Fruit fly (Drosophila melanogaster) whole organism, prepupa: Measurements from ENCODE around the gene CG32152.

Experiments
- Blimp-1 ChIP-seq: fragments of 200-800 bp; sonication (Bioruptor generic); optimal IDR thresholded peaks from 3 replicates; lab custom pipeline; 2017; ENCODE audit warnings: missing biosample characterization, missing genetic modification characterization, mild to moderate bottlenecking, moderate library complexity, missing genetic modification reagents
- CG10631 ChIP-seq: fragments of 200-800 bp; sonication (Bioruptor generic); optimal IDR thresholded peaks from 2 replicates; lab custom pipeline; 2016; ENCODE audit warnings: missing biosample characterization, missing genetic modification characterization
- CG10669 ChIP-seq: fragments of 200-800 bp; sonication (Bioruptor generic); optimal IDR thresholded peaks from 3 replicates; lab custom pipeline; 2018; ENCODE audit warnings: missing biosample characterization, mild to moderate bottlenecking, missing genetic modification characterization, moderate library complexity
- CG11294 ChIP-seq: fragments of 200-800 bp; sonication (Bioruptor generic); IDR thresholded peaks from 2 replicates; pipeline ENCODE4 v1.3.6; 2022; ENCODE audit warnings: missing biosample characterization, missing genetic modification characterization
- CG11762 ChIP-seq: fragments of 200-800 bp; sonication (Bioruptor generic); optimal IDR thresholded peaks from 3 replicates; lab custom pipeline; 2016; ENCODE audit warnings: missing biosample characterization, missing genetic modification characterization; ENCODE audit not compliant: insufficient read depth
- CG11902 ChIP-seq: fragments of 200-800 bp; sonication (Bioruptor generic); optimal IDR thresholded peaks from 3 replicates; lab custom pipeline; 2016; ENCODE audit warnings: missing biosample characterization, missing genetic modification characterization
- CG15336 ChIP-seq: fragments of 200-800 bp; sonication (Bioruptor generic); IDR thresholded peaks from 2 replicates; pipeline ENCODE4 v1.3.6; 2022; ENCODE audit warnings: missing biosample characterization, missing genetic modification characterization
- CG1621 ChIP-seq: fragments of 200-800 bp; sonication (Bioruptor generic); optimal IDR thresholded peaks from 3 replicates; lab custom pipeline; 2018; ENCODE audit warnings: missing biosample characterization, mild to moderate bottlenecking, missing genetic modification characterization
- CG16779 ChIP-seq: fragments of 200-800 bp; sonication (Bioruptor generic); optimal IDR thresholded peaks from 3 replicates; lab custom pipeline; 2017; ENCODE audit warnings: missing biosample characterization, mild to moderate bottlenecking, missing genetic modification characterization
- CG3032 ChIP-seq: fragments of 200-800 bp; optimal IDR thresholded peaks from 2 replicates; lab custom pipeline; 2019; ENCODE audit warnings: missing biosample characterization, mild to moderate bottlenecking, missing genetic modification characterization, moderate library complexity
- CG32006 ChIP-seq: fragments of 200-800 bp; sonication (Bioruptor generic); optimal IDR thresholded peaks from 3 replicates; lab custom pipeline; 2017; ENCODE audit warnings: missing biosample characterization, mild to moderate bottlenecking, missing genetic modification characterization
- CG3919 ChIP-seq: fragments of 200-800 bp; sonication (Bioruptor generic); optimal IDR thresholded peaks from 3 replicates; lab custom pipeline; 2016; ENCODE audit warnings: missing biosample characterization, missing genetic modification characterization
- CG4318 ChIP-seq: fragments of 200-800 bp; sonication (Bioruptor generic); optimal IDR thresholded peaks from 3 replicates; lab custom pipeline; 2017; ENCODE audit warnings: missing biosample characterization, mild to moderate bottlenecking, missing genetic modification characterization
- CG6276 ChIP-seq: fragments of 200-800 bp; sonication (Bioruptor generic); optimal IDR thresholded peaks from 2 replicates; lab custom pipeline; 2017; ENCODE audit warnings: missing biosample characterization, mild to moderate bottlenecking, missing genetic modification characterization
- CG6792 ChIP-seq: fragments of 200-800 bp; sonication (Bioruptor generic); optimal IDR thresholded peaks from 3 replicates; lab custom pipeline; 2016; ENCODE audit warnings: missing biosample characterization, missing genetic modification characterization
- CG6808 ChIP-seq: fragments of 200-800 bp; sonication (Bioruptor generic); optimal IDR thresholded peaks from 3 replicates; lab custom pipeline; 2017; ENCODE audit warnings: missing biosample characterization, missing genetic modification characterization, mild to moderate bottlenecking, moderate library complexity, missing genetic modification reagents
- CG6854 ChIP-seq: fragments of 200-800 bp; sonication (Bioruptor generic); optimal IDR thresholded peaks from 2 replicates; lab custom pipeline; 2017; ENCODE audit warnings: missing biosample characterization, mild to moderate bottlenecking, missing genetic modification characterization
- CG8119 ChIP-seq: fragments of 200-800 bp; sonication (Bioruptor generic); IDR thresholded peaks from 3 replicates; pipeline ENCODE4 v1.3.6; 2022; ENCODE audit warnings: missing biosample characterization, missing genetic modification characterization
- CG8319 ChIP-seq: fragments of 200-800 bp; sonication (Bioruptor generic); optimal IDR thresholded peaks from 3 replicates; lab custom pipeline; 2016; ENCODE audit warnings: missing biosample characterization, missing genetic modification characterization
- CG9139 ChIP-seq: fragments of 200-800 bp; sonication (Bioruptor generic); optimal IDR thresholded peaks from 3 replicates; lab custom pipeline; 2017; ENCODE audit warnings: missing biosample characterization, mild to moderate bottlenecking, missing genetic modification characterization
- Eip78C ChIP-seq: fragments of 200-800 bp; sonication (Bioruptor generic); peaks from one replicate; lab custom pipeline; 2016; ENCODE audit warnings: missing biosample characterization, missing genetic modification characterization
- Eip93F ChIP-seq: fragments of 200-800 bp; sonication (Bioruptor generic); optimal IDR thresholded peaks from 2 replicates; lab custom pipeline; 2016; ENCODE audit warnings: missing biosample characterization, mild to moderate bottlenecking, missing genetic modification characterization
- Ets21C ChIP-seq: fragments of 200-800 bp; sonication (Bioruptor generic); optimal IDR thresholded peaks from 3 replicates; lab custom pipeline; 2016; ENCODE audit warnings: missing biosample characterization, missing genetic modification characterization
- Hr38 ChIP-seq: sonication (Bioruptor generic); optimal IDR thresholded peaks from 2 replicates; lab custom pipeline; 2016; ENCODE audit warnings: missing biosample characterization, missing genetic modification characterization
- Hr4 ChIP-seq: fragments of 200-800 bp; sonication (Bioruptor generic); optimal IDR thresholded peaks from 3 replicates; lab custom pipeline; 2016; ENCODE audit warnings: missing biosample characterization, missing genetic modification characterization
- Lpt ChIP-seq: fragments of 200-800 bp; sonication (Bioruptor generic); optimal IDR thresholded peaks from 3 replicates; lab custom pipeline; 2016; ENCODE audit warnings: missing biosample characterization, missing genetic modification characterization
- Met ChIP-seq: fragments of 200-800 bp; sonication (Bioruptor generic); optimal IDR thresholded peaks from 3 replicates; lab custom pipeline; 2016; ENCODE audit warnings: missing biosample characterization, missing genetic modification characterization
- OdsH ChIP-seq: fragments of 200-800 bp; sonication (Bioruptor generic); optimal IDR thresholded peaks from 3 replicates; lab custom pipeline; 2016; ENCODE audit warnings: missing biosample characterization, missing genetic modification characterization
- Smox ChIP-seq: fragments of 200-800 bp; sonication (Bioruptor generic); optimal IDR thresholded peaks from 3 replicates; lab custom pipeline; 2016; ENCODE audit warnings: missing biosample characterization, missing genetic modification characterization
- Sox14 ChIP-seq: fragments of 200-800 bp; sonication (Bioruptor generic); optimal IDR thresholded peaks from 3 replicates; lab custom pipeline; 2016; ENCODE audit warnings: missing biosample characterization, missing genetic modification characterization
- Sox15 ChIP-seq: fragments of 200-800 bp; sonication (Bioruptor generic); optimal IDR thresholded peaks from 3 replicates; lab custom pipeline; 2016; ENCODE audit warnings: missing biosample characterization, missing genetic modification characterization
- achi ChIP-seq: fragments of 200-800 bp; sonication (Bioruptor generic); optimal IDR thresholded peaks from 3 replicates; lab custom pipeline; 2016; ENCODE audit warnings: missing biosample characterization, missing genetic modification characterization
- acj6 ChIP-seq: fragments of 200-800 bp; sonication (Bioruptor generic); optimal IDR thresholded peaks from 3 replicates; lab custom pipeline; 2016; ENCODE audit warnings: missing biosample characterization, missing genetic modification characterization
- cyc ChIP-seq: fragments of 200-800 bp; sonication (Bioruptor generic); optimal IDR thresholded peaks from 3 replicates; lab custom pipeline; 2016; ENCODE audit warnings: missing biosample characterization, missing genetic modification characterization
- dsx ChIP-seq: fragments of 200-800 bp; optimal IDR thresholded peaks from 3 replicates; lab custom pipeline; 2019; ENCODE audit warnings: missing biosample characterization, mild to moderate bottlenecking, missing genetic modification characterization, moderate library complexity; ENCODE audit not compliant: poor library complexity, severe bottlenecking
- eg ChIP-seq: fragments of 200-800 bp; sonication (Bioruptor generic); IDR thresholded peaks from 3 replicates; pipeline ENCODE4 v1.3.6; 2022; ENCODE audit warnings: missing biosample characterization, missing genetic modification characterization
- fd59A ChIP-seq: fragments of 200-800 bp; sonication (Bioruptor generic); optimal IDR thresholded peaks from 2 replicates; lab custom pipeline; 2017; ENCODE audit warnings: missing biosample characterization, mild to moderate bottlenecking, missing genetic modification characterization, missing genetic modification reagents
- fd85E ChIP-seq: fragments of 200-800 bp; sonication (Bioruptor generic); optimal IDR thresholded peaks from 3 replicates; lab custom pipeline; 2016; ENCODE audit warnings: missing biosample characterization, missing genetic modification characterization
- fkh ChIP-seq: fragments of 200-800 bp; sonication (Bioruptor generic); optimal IDR thresholded peaks from 3 replicates; lab custom pipeline; 2017; ENCODE audit warnings: missing biosample characterization, mild to moderate bottlenecking, missing genetic modification characterization, moderate library complexity
- net ChIP-seq: fragments of 200-800 bp; sonication (Bioruptor generic); optimal IDR thresholded peaks from 3 replicates; lab custom pipeline; 2016; ENCODE audit warnings: missing biosample characterization, missing genetic modification characterization
- spab ChIP-seq: fragments of 200-800 bp; sonication (Bioruptor generic); optimal IDR thresholded peaks from 2 replicates; lab custom pipeline; 2017; ENCODE audit warnings: missing biosample characterization, mild to moderate bottlenecking, missing genetic modification characterization, missing genetic modification reagents
- ss ChIP-seq, 2 experiments: fragments of 200-800 bp; sonication (Bioruptor generic); optimal IDR thresholded peaks; 2 replicates in 1 of 2; 3 replicates in 1 of 2; lab custom pipeline; 2017 to 2018; ENCODE audit warnings: mild to moderate bottlenecking in 2 of 2, missing biosample characterization in 2 of 2, missing genetic modification characterization in 2 of 2, moderate library complexity in 1 of 2
- svp ChIP-seq: fragments of 200-800 bp; sonication (Bioruptor generic); peaks from one replicate; lab custom pipeline; 2016; ENCODE audit warnings: missing biosample characterization, missing genetic modification characterization
- topi ChIP-seq: fragments of 200-800 bp; sonication (Bioruptor generic); optimal IDR thresholded peaks from 3 replicates; lab custom pipeline; 2016; ENCODE audit warnings: missing biosample characterization, missing genetic modification characterization
- vri ChIP-seq: fragments of 200-800 bp; sonication (Bioruptor generic); optimal IDR thresholded peaks from 3 replicates; lab custom pipeline; 2016; ENCODE audit warnings: missing biosample characterization, mild to moderate bottlenecking, missing genetic modification characterization

CG32152 gene

DNA sequence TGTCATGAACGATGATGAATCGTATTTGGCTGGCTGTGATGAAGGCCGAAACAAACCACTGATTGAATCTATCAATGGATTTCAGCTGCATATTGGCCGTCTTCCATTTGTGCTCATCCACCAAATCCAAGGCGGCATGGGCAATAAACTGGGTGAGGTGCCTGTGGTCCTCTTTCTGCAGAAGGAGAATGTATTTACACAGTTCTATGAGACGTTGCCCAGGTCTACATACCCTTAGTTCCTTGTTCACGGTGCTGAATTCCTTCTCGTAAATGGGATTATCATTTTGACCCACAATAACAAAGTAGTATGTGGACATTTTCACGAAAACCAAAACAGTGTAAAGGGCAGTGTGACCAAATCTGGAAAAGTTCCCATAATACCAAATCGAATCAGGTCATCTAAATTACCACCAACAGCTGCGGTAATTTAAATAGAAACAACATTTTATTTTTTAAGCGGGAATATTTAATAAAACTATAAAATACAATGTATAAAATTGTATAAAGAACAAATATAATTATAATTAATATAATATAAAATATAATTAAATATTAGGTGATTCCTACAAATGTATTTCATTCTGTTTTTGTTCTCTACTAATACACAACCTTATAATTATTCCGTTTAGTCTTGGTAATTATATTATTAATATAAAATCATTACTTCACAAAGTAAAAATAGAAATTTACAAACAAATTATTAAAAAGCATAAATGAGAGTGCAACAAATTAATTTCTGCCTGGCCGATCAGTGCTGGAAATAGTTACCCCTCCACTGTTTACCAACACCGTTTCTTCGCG is 12.4 kb downstream of the CG32152 start, which contains the start of the genes Trs20 and elg1 (continued):
- TF ChIP-seq CG11902 (GFP tag; lab: Kevin White, UChicago) (no peak), Blimp-1 (GFP tag; lab: Kevin White, UChicago) (no peak), CG9139 (GFP tag; lab: Kevin White, UChicago) (no peak), Smox (GFP tag; lab: Kevin White, UChicago) (no peak), CG10631 (GFP tag; lab: Kevin White, UChicago) (peak; percentile 18), net (no peak), CG6276 (GFP tag; lab: Kevin White, UChicago) (no peak), CG15336 (GFP tag; lab: Robert Waterston, UW) (no peak), CG8319 (GFP tag; lab: Kevin White, UChicago) (peak; percentile 37), Hr4 (GFP tag; lab: Kevin White, UChicago) (no peak), OdsH (GFP tag; lab: Kevin White, UChicago) (peak; percentile 61), CG6792 (GFP tag; lab: Kevin White, UChicago) (peak; percentile 41), dsx (GFP tag; lab: Kevin White, UChicago) (peak; percentile 88)

DNA sequence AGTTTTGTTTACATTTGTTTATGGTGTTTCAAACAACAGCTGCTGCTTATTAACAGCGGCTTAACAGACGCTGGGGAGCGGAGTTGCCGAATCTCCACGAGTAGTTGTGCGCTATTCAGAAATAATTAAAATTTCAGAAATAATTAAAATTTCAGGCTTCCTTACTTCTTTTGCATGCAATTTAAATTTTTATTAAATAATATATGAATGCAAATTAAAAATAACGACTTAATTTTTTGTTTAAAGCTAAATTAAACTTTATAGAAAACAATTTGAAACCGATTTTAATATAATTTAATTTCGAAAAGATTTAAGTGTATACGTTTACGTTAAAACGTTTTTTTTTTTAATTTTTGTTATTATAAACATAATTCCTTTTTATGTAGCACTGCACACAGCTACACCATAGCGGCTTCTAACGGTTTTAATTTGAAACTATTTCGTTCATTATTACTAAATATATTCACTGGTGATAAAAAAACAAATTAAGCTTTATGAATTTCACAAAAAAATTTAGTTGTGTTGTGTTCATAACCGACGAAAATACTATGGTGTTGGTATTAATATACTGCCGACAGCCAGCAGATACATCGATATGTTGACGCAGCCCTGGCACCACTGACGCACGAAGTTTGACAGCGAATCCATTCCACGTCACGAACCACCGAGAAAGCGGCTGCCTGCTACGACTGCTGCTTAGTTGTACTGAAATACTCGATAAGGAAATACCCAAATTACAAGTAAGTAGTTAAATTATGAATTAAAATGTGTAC is 14.7 kb downstream of the CG32152 start, which contains the start of gene SsRbeta:
TSS of gene SsRbeta (plus strand) at position 645 of the 773 bp plus-strand sequence.
- TF ChIP-seq fd85E (GFP tag; lab: Kevin White, UChicago) = no peak
- TF ChIP-seq CG11762 (GFP tag; lab: Kevin White, UChicago) = no peak
- no peak for TF ChIP-seq fd59A (GFP tag; lab: Kevin White, UChicago)
- no peak for TF ChIP-seq topi (GFP tag; lab: Kevin White, UChicago)
- TF ChIP-seq Ets21C = no peak
- TF ChIP-seq Eip93F (GFP tag; lab: Kevin White, UChicago) = peak; percentile 78
- TF ChIP-seq eg = peak; percentile 63
- TF ChIP-seq CG1621 (tag; lab: Kevin White, UChicago) = no peak
- TF ChIP-seq net = no peak
- peak; percentile 13 for TF ChIP-seq CG3032
- TF ChIP-seq Sox15 (GFP tag; lab: Kevin White, UChicago) = no peak
- no peak for TF ChIP-seq CG16779 (tag; lab: Kevin White, UChicago)
- TF ChIP-seq CG32006 (GFP tag; lab: Kevin White, UChicago) = no peak
- no peak for TF ChIP-seq Smox (GFP tag; lab: Kevin White, UChicago)
- no peak for TF ChIP-seq Lpt (GFP tag; lab: Kevin White, UChicago)
- TF ChIP-seq Hr4 (GFP tag; lab: Kevin White, UChicago) = no peak
- TF ChIP-seq vri (GFP tag; lab: Kevin White, UChicago) = no peak
- no peak for TF ChIP-seq CG10669 (GFP tag; lab: Kevin White, UChicago)
- no peak for TF ChIP-seq CG6276 (GFP tag; lab: Kevin White, UChicago)
- TF ChIP-seq acj6 (GFP tag; lab: Kevin White, UChicago) = peak; percentile 38
- TF ChIP-seq CG15336 (GFP tag; lab: Robert Waterston, UW) = peak; percentile 41
- TF ChIP-seq Met = peak; percentile 26
- TF ChIP-seq Sox14 (GFP tag; lab: Kevin White, UChicago) = no peak
- TF ChIP-seq svp (GFP tag; lab: Kevin White, UChicago) = no peak
- TF ChIP-seq Hr38 = no peak
- no peak for TF ChIP-seq CG6854
- TF ChIP-seq ss (GFP tag; optimal IDR thresholded peaks at IDR 0.05; lab: Kevin White, UChicago) = no peak
- no peak for TF ChIP-seq dsx (GFP tag; lab: Kevin White, UChicago)
- peak; percentile 19 for TF ChIP-seq CG8119 (GFP tag; lab: Robert Waterston, UW)
- no peak for TF ChIP-seq CG6808 (GFP tag; lab: Kevin White, UChicago)
- no peak for TF ChIP-seq cyc (GFP tag; lab: Kevin White, UChicago)
- TF ChIP-seq achi = peak; percentile 100
- peak; percentile 51 for TF ChIP-seq fkh (GFP tag; lab: Kevin White, UChicago)
- TF ChIP-seq CG11294 (GFP tag; lab: Robert Waterston, UW) = no peak
- no peak for TF ChIP-seq spab (GFP tag; lab: Kevin White, UChicago)
- TF ChIP-seq CG6792 (GFP tag; lab: Kevin White, UChicago) = no peak
- no peak for TF ChIP-seq CG3919
- no peak for TF ChIP-seq CG4318 (GFP tag; lab: Kevin White, UChicago)
- TF ChIP-seq OdsH (GFP tag; lab: Kevin White, UChicago) = peak; percentile 43
- peak; percentile 75 for TF ChIP-seq Eip78C (GFP tag; lab: Kevin White, UChicago)
